Worm (Caenorhabditis elegans) whole organism, mixed stage, embryonic: ENCODE results near the gene ccnk-1.

Experiments
- lin-32 ChIP-seq: fragments of 200-800 bp; sonication (Bioruptor generic); optimal IDR thresholded peaks from 2 replicates; lab custom pipeline; 2018; ENCODE audit warnings: mild to moderate bottlenecking, missing genetic modification characterization, missing compliant biosample characterization
- snpc-4 ChIP-seq: fragments of 150-350 bp; optimal IDR thresholded peaks from 2 replicates; lab custom pipeline; 2014; ENCODE audit warnings: missing biosample characterization, missing genetic modification characterization

DNA sequence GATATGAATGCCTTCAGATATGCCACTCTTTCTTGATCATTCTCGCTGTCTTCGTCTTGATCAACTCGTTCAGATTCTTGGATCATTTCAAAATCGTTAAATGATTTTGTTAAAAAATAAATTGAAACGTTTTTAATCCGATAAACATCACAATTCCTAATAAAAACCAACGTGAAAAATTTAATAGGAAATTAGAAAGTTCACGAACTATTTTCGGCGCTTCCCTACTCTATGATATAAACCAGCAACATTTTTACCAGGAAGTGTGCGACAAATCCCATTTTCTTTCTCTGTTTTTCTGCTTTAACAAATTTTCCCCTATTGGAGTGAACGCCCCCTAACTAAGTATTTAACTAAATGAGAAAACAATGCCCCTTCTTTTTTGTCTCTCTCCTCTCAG is 27.0 kb upstream of the ccnk-1 start, which contains the start of gene Y40H4A.2:
- no peak for TF ChIP-seq snpc-4 (tag; lab: Kevin White, UChicago)
- no peak for TF ChIP-seq lin-32
